Worm (Caenorhabditis elegans) whole organism, L4 larva: Measurements from ENCODE around the gene Y45G5AM.6.
A peak's percentile ranks its signal among the peaks of the same experiment; 100 is the strongest.

Source experiments
- Y75B8A.6 ChIP-seq: fragments of 200-800 bp; sonication (Bioruptor generic); IDR thresholded peaks from 2 replicates; pipeline ENCODE4 v1.3.6; 2022; ENCODE audit warnings: missing genetic modification reagents, missing genetic modification characterization, missing compliant biosample characterization
- aly-2 ChIP-seq: sonication (generic microtip); optimal IDR thresholded peaks from 2 replicates; lab custom pipeline; 2018; ENCODE audit warnings: missing biosample characterization, missing genetic modification characterization
- ama-1 ChIP-seq: fragments of 150-350 bp; optimal IDR thresholded peaks from 2 replicates; lab custom pipeline; 2014; ENCODE audit warnings: inconsistent platforms, mixed read lengths
- egl-43 ChIP-seq: fragments of 200-800 bp; sonication (Bioruptor generic); IDR thresholded peaks from 2 replicates; pipeline ENCODE4 v1.3.6; 2022; ENCODE audit warnings: missing genetic modification reagents, missing genetic modification characterization, missing compliant biosample characterization
- lin-29 ChIP-seq: fragments of 200-800 bp; sonication (Bioruptor generic); IDR thresholded peaks from 2 replicates; pipeline ENCODE4 v1.3.6; 2022; ENCODE audit warnings: missing genetic modification reagents, missing genetic modification characterization, missing compliant biosample characterization
- pha-4 ChIP-seq, 2 experiments: fragments of 150-350 bp in 1 of 2; fragments of 200-800 bp in 1 of 2; sonication (Bioruptor generic) in 1 of 2; IDR thresholded peaks in 1 of 2; optimal IDR thresholded peaks in 1 of 2; 2 replicates each; pipeline versions ENCODE4 v1.3.6 to Lab custom; 2014 to 2022; ENCODE audit warnings: missing genetic modification characterization in 2 of 2, missing genetic modification reagents in 2 of 2, missing biosample characterization in 1 of 2, missing compliant biosample characterization in 1 of 2
- unc-130 ChIP-seq: sonication (generic microtip); optimal IDR thresholded peaks from 2 replicates; lab custom pipeline; 2016; ENCODE audit warnings: missing genetic modification reagents, missing genetic modification characterization, missing compliant biosample characterization

DNA sequence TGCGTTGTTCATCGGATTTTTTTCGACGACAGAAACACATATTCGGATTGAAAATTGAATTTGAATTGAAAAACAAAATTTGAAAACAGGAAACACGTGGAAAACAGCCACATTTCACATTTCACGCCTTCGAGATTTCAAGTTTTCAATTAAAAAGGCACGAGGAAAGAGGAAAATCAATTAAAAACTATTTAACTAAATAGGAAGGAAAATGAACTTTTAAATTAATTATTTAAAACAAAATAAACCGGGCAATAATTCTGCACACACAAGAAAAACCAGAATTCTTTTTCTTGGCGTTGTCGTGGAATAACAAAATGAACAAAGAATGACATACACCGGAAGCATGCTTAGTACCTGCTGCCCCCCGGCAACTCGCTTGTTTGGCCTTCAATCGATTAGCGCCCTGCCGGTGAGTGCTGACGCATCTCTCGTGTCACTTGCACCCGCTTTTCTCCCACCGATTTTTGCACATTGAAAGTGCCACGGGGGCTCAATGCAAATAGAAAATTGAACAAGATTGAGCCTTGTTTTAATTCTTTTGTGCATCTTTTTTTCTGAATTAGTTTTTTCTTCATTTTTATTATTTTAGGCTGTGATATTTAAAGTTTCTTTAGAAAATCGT is 42.6 kb upstream of the Y45G5AM.6 start, which contains the start of gene Y45G5AM.9:
- TF ChIP-seq pha-4 (GFP tag; IDR thresholded peaks at IDR 0.05; lab: Robert Waterston, UW) (0 out of 2 replicates have a peak, but pooled peaks have one; percentile 55), pha-4 (tag; optimal IDR thresholded peaks at IDR 0.05; lab: Kevin White, UChicago) (no peak), ama-1 (lab: Kevin White, UChicago) (peak; percentile 9), egl-43 (GFP tag; lab: Robert Waterston, UW) (peak; percentile 81), aly-2 (tag; lab: Kevin White, UChicago) (no peak), Y75B8A.6 (GFP tag; lab: Robert Waterston, UW) (no peak), lin-29 (GFP tag; lab: Robert Waterston, UW) (no peak), unc-130 (no peak)
